Worm (Caenorhabditis elegans) whole organism, L4 larva: ENCODE data around the gene srg-26.

ENCODE experiments used
- D1046.2 ChIP-seq: fragments of 200-800 bp; sonication (Bioruptor generic); IDR thresholded peaks from 2 replicates; pipeline ENCODE4 v1.3.6; 2022; ENCODE audit warnings: missing genetic modification characterization, missing compliant biosample characterization
- R02D3.7 ChIP-seq: fragments of 150-350 bp; sonication (generic microtip); optimal IDR thresholded peaks from 3 replicates; lab custom pipeline; 2014; ENCODE audit warnings: missing biosample characterization, missing genetic modification characterization
- Y105C5A.15 ChIP-seq: fragments of 200-800 bp; sonication (Bioruptor generic); IDR thresholded peaks from 2 replicates; pipeline ENCODE4 v1.3.6; 2022; ENCODE audit warnings: missing genetic modification characterization, missing compliant biosample characterization
- Y75B8A.6 ChIP-seq: fragments of 200-800 bp; sonication (Bioruptor generic); IDR thresholded peaks from 2 replicates; pipeline ENCODE4 v1.3.6; 2022; ENCODE audit warnings: missing genetic modification reagents, missing genetic modification characterization, missing compliant biosample characterization
- aha-1 ChIP-seq: fragments of 150-350 bp; peaks from one replicate; lab custom pipeline; 2014; ENCODE audit warnings: missing biosample characterization, missing genetic modification characterization
- ama-1 ChIP-seq: fragments of 150-350 bp; optimal IDR thresholded peaks from 2 replicates; lab custom pipeline; 2014; ENCODE audit warnings: inconsistent platforms, mixed read lengths
- ceh-20 ChIP-seq: fragments of 200-800 bp; sonication (Bioruptor generic); IDR thresholded peaks from 2 replicates; pipeline ENCODE4 v1.3.6; 2022; ENCODE audit warnings: missing genetic modification reagents, missing genetic modification characterization, missing compliant biosample characterization
- ceh-28 ChIP-seq: fragments of 150-350 bp; optimal IDR thresholded peaks from 2 replicates; lab custom pipeline; 2014; ENCODE audit warnings: missing biosample characterization, missing genetic modification reagents, missing genetic modification characterization
- ceh-32 ChIP-seq: sonication (generic microtip); optimal IDR thresholded peaks from 2 replicates; lab custom pipeline; 2016; ENCODE audit warnings: mild to moderate bottlenecking, missing genetic modification characterization, missing compliant biosample characterization; ENCODE audit not compliant: poor library complexity
- ces-1 ChIP-seq: fragments of 150-350 bp; sonication (generic microtip); optimal IDR thresholded peaks from 4 replicates; lab custom pipeline; 2014; ENCODE audit warnings: missing biosample characterization, missing genetic modification reagents, missing genetic modification characterization
- daf-16 ChIP-seq, 3 experiments: sonication (generic microtip); optimal IDR thresholded peaks; 2 replicates each; lab custom pipeline; 2016 to 2017; ENCODE audit warnings: missing genetic modification characterization in 3 of 3, missing genetic modification reagents in 3 of 3, mild to moderate bottlenecking in 2 of 3, missing compliant biosample characterization in 2 of 3, missing biosample characterization in 1 of 3, moderate library complexity in 1 of 3
- daf-19 ChIP-seq: fragments of 200-800 bp; sonication (Bioruptor generic); conservative IDR thresholded peaks from 2 replicates; pipeline ENCODE4 v1.3.6; 2022; ENCODE audit warnings: missing genetic modification characterization, missing compliant biosample characterization
- daf-8 ChIP-seq: fragments of 200-800 bp; sonication (Bioruptor generic); IDR thresholded peaks from 2 replicates; pipeline ENCODE4 v1.3.6; 2022; ENCODE audit warnings: missing genetic modification characterization, missing compliant biosample characterization
- dve-1 ChIP-seq: sonication (generic microtip); optimal IDR thresholded peaks from 2 replicates; lab custom pipeline; 2017; ENCODE audit warnings: antibody characterized with exemption, mild to moderate bottlenecking, missing genetic modification characterization, missing compliant biosample characterization; ENCODE audit not compliant: insufficient read depth
- egl-43 ChIP-seq: fragments of 200-800 bp; sonication (Bioruptor generic); IDR thresholded peaks from 2 replicates; pipeline ENCODE4 v1.3.6; 2022; ENCODE audit warnings: missing genetic modification reagents, missing genetic modification characterization, missing compliant biosample characterization
- fos-1 ChIP-seq: fragments of 150-350 bp; optimal IDR thresholded peaks from 2 replicates; lab custom pipeline; 2014; ENCODE audit warnings: missing biosample characterization, missing genetic modification characterization
- gei-8 ChIP-seq: fragments of 200-800 bp; sonication (Bioruptor generic); optimal IDR thresholded peaks from 2 replicates; lab custom pipeline; 2018; ENCODE audit warnings: mild to moderate bottlenecking, missing genetic modification characterization, missing compliant biosample characterization
- hlh-11 ChIP-seq: fragments of 200-800 bp; sonication (Bioruptor generic); optimal IDR thresholded peaks from 2 replicates; lab custom pipeline; 2018; ENCODE audit warnings: mild to moderate bottlenecking, missing genetic modification characterization, missing compliant biosample characterization
- lin-13 ChIP-seq: fragments of 150-350 bp; optimal IDR thresholded peaks from 2 replicates; lab custom pipeline; 2014; ENCODE audit warnings: missing biosample characterization, missing genetic modification reagents, missing genetic modification characterization
- madf-9 ChIP-seq: fragments of 200-800 bp; sonication (Bioruptor generic); conservative IDR thresholded peaks from 2 replicates; pipeline ENCODE4 v1.3.6; 2022; ENCODE audit warnings: missing genetic modification reagents, missing genetic modification characterization, missing compliant biosample characterization
- nhr-111 ChIP-seq: fragments of 200-800 bp; sonication (Bioruptor generic); optimal IDR thresholded peaks from 2 replicates; lab custom pipeline; 2018; ENCODE audit warnings: mild to moderate bottlenecking, missing genetic modification characterization, missing compliant biosample characterization
- nhr-237 ChIP-seq: sonication (generic microtip); optimal IDR thresholded peaks from 2 replicates; lab custom pipeline; 2017; ENCODE audit warnings: missing biosample characterization, missing genetic modification characterization
- nhr-6 ChIP-seq: fragments of 150-350 bp; optimal IDR thresholded peaks from 2 replicates; lab custom pipeline; 2014; ENCODE audit warnings: missing biosample characterization, missing genetic modification characterization
- nhr-76 ChIP-seq: fragments of 150-350 bp; optimal IDR thresholded peaks from 2 replicates; lab custom pipeline; 2014; ENCODE audit warnings: missing biosample characterization, missing genetic modification characterization
- rbr-2 ChIP-seq: sonication (generic microtip); optimal IDR thresholded peaks from 2 replicates; lab custom pipeline; 2016; ENCODE audit warnings: missing genotype, missing genetic modification characterization, missing compliant biosample characterization
- saeg-2 ChIP-seq: fragments of 200-800 bp; sonication (Bioruptor generic); IDR thresholded peaks from 2 replicates; pipeline ENCODE4 v1.3.6; 2022; ENCODE audit warnings: missing genetic modification reagents, missing genetic modification characterization, missing compliant biosample characterization
- spr-1 ChIP-seq: sonication (generic microtip); optimal IDR thresholded peaks from 2 replicates; lab custom pipeline; 2016; ENCODE audit warnings: mild to moderate bottlenecking, missing genetic modification characterization, missing compliant biosample characterization
- unc-130 ChIP-seq: sonication (generic microtip); optimal IDR thresholded peaks from 2 replicates; lab custom pipeline; 2016; ENCODE audit warnings: missing genetic modification reagents, missing genetic modification characterization, missing compliant biosample characterization
- unc-62 ChIP-seq, 3 experiments: fragments of 150-350 bp in 1 of 3; sonication (generic microtip); optimal IDR thresholded peaks in 2 of 3; peaks in 1 of 3; 1 replicate in 1 of 3; 2 replicates in 2 of 3; lab custom pipeline; 2014 to 2017; ENCODE audit warnings: missing biosample characterization in 3 of 3, missing genetic modification characterization in 3 of 3, missing genetic modification reagents in 3 of 3, missing genotype in 1 of 3
- zfp-3 ChIP-seq: fragments of 200-800 bp; sonication (Bioruptor generic); conservative IDR thresholded peaks from 2 replicates; pipeline ENCODE4 v1.3.6; 2022; ENCODE audit warnings: missing genetic modification reagents, missing genetic modification characterization, missing compliant biosample characterization
- ztf-11 ChIP-seq: fragments of 150-350 bp; optimal IDR thresholded peaks from 2 replicates; lab custom pipeline; 2014; ENCODE audit warnings: missing biosample characterization, missing genetic modification characterization

The srg-26 gene

ce11 chrV:5345419-5345818 is 14.4 kb downstream of the srg-26 start, which contains the start of gene srg-25:
srg-25 (minus strand) TSS chrV:5345519.
- TF ChIP-seq gei-8 (GFP tag; lab: Kevin White, UChicago) (no peak), ztf-11 (tag; lab: Kevin White, UChicago) (no peak), daf-8 (GFP tag; lab: Robert Waterston, UW) (no peak), D1046.2 (no peak), nhr-6 (no peak), rbr-2 (no peak), ama-1 (lab: Kevin White, UChicago) (no peak), R02D3.7 (tag; lab: Kevin White, UChicago) (no peak), ces-1 (GFP tag; lab: Kevin White, UChicago) (no peak), zfp-3 (GFP tag; lab: Robert Waterston, UW) (no peak), ceh-28 (tag; lab: Kevin White, UChicago) (no peak), fos-1 (tag; lab: Kevin White, UChicago) (no peak), ceh-20 (GFP tag; lab: Robert Waterston, UW) (no peak), Y75B8A.6 (no peak), dve-1 (tag; lab: Kevin White, UChicago) (no peak), hlh-11 (no peak), unc-62 (GFP tag; optimal IDR thresholded peaks at IDR 0.05 in 1 of 2; lab: Kevin White, UChicago) (no peak), unc-62 (tag; optimal IDR thresholded peaks at IDR 0.05; lab: Kevin White, UChicago) (no peak), egl-43 (GFP tag; lab: Robert Waterston, UW) (no peak), nhr-111 (GFP tag; lab: Kevin White, UChicago) (no peak)
- TF ChIP-seq, all 104 proteins: peak for 0

ce11 chrV:5349471-5349870 is 18.4 kb downstream of the srg-26 start, which contains the start of gene T09D3.3:
T09D3.3 (minus strand) TSS chrV:5349571.
- no peak for TF ChIP-seq daf-16 (GFP tag; optimal IDR thresholded peaks at IDR 0.05; lab: Kevin White, UChicago)
- no peak for TF ChIP-seq daf-16 (tag; optimal IDR thresholded peaks at IDR 0.05; lab: Kevin White, UChicago)

ce11 chrV:5351483-5351882 is 20.4 kb downstream of the srg-26 start, which contains the start of gene srd-9:
srd-9 (plus strand) TSS chrV:5351783.
- no peak for TF ChIP-seq Y105C5A.15 (GFP tag; lab: Robert Waterston, UW)

ce11 chrV:5358772-5359171 is 27.7 kb downstream of the srg-26 start, which contains the start of gene nhr-216:
nhr-216 (minus strand) TSS chrV:5358872.
- TF ChIP-seq aha-1 (peak; percentile 71), lin-13 (GFP tag; lab: Kevin White, UChicago) (no peak)

ce11 chrV:5362220-5362619 is 31.2 kb downstream of the srg-26 start:
- TF ChIP-seq madf-9, result no peak
- TF ChIP-seq unc-130 (GFP tag; lab: Kevin White, UChicago), result no peak
- no peak for TF ChIP-seq spr-1

ce11 chrV:5364863-5365262 is 33.8 kb downstream of the srg-26 start, which contains the start of gene T09D3.8:
T09D3.8 (plus strand) TSS chrV:5365163.
- TF ChIP-seq saeg-2 (GFP tag; lab: Robert Waterston, UW) (no peak), nhr-237 (tag; lab: Kevin White, UChicago) (no peak), daf-19 (GFP tag; lab: Robert Waterston, UW) (no peak), lin-13 (GFP tag; lab: Kevin White, UChicago) (no peak), nhr-76 (tag; lab: Kevin White, UChicago) (no peak), ceh-32 (tag; lab: Kevin White, UChicago) (no peak)
